Fruit fly (Drosophila melanogaster): Measurements from ENCODE around the gene CG3792.

Gene CG3792

dm6 chr2L:5000919-5001581 lies 23.9 kb downstream of the CG3792 start (continued):
- TF ChIP-seq H15 (GFP tag; IDR thresholded peaks at IDR 0.05) (peak; percentile 48; the same call in 2 of the 3 replicates), pita (GFP tag; optimal IDR thresholded peaks at IDR 0.05) (no peak), jing (GFP tag; optimal IDR thresholded peaks at IDR 0.05) (no peak), tgo (GFP tag; IDR thresholded peaks at IDR 0.05) (no peak; the same call in 2 of the 3 replicates), prd (optimal IDR thresholded peaks at IDR 0.05) (no peak), prd (GFP tag; IDR thresholded peaks at IDR 0.05) (peak; percentile 74), twi (tag; optimal IDR thresholded peaks at IDR 0.05) (no peak), da (GFP tag; optimal IDR thresholded peaks at IDR 0.05) (no peak), fd64A (GFP tag; optimal IDR thresholded peaks at IDR 0.05) (no peak), Scr (GFP tag; IDR thresholded peaks at IDR 0.05; ENCODE audit: partially characterized antibody) (no peak; the same call in 1 of the 2 replicates), repo (GFP tag; optimal IDR thresholded peaks at IDR 0.05) (no peak), CG10979 (tag; optimal IDR thresholded peaks at IDR 0.05) (no peak), stc (GFP tag; IDR thresholded peaks at IDR 0.05) (no peak; the same call in 1 of the 2 replicates), HLHmδ (GFP tag; optimal IDR thresholded peaks at IDR 0.05) (no peak), CG1233 (GFP tag; optimal IDR thresholded peaks at IDR 0.05) (no peak), hth (optimal IDR thresholded peaks at IDR 0.05) (no peak), emc (GFP tag; optimal IDR thresholded peaks at IDR 0.05) (no peak), ham (GFP tag; IDR thresholded peaks at IDR 0.05) (no peak), CG6765 (GFP tag; optimal IDR thresholded peaks at IDR 0.05) (no peak), CG12942 (GFP tag; optimal IDR thresholded peaks at IDR 0.05) (no peak), CG17385 (GFP tag; optimal IDR thresholded peaks at IDR 0.05) (no peak), CG11398 (GFP tag; optimal IDR thresholded peaks at IDR 0.05) (no peak), CG18599 (GFP tag; optimal IDR thresholded peaks at IDR 0.05) (no peak), chinmo (GFP tag; IDR thresholded peaks at IDR 0.05; ENCODE audit: partially characterized antibody) (peak; percentile 96), CG3163 (GFP tag; optimal IDR thresholded peaks at IDR 0.05) (no peak), GATAe (GFP tag; conservative IDR thresholded peaks at IDR 0.05) (no peak; the same call in 1 of the 2 replicates), B-H2 (GFP tag; optimal IDR thresholded peaks at IDR 0.05) (peak; percentile 13), CG17568 (GFP tag; optimal IDR thresholded peaks at IDR 0.05) (no peak), CG32532 (GFP tag; IDR thresholded peaks at IDR 0.05) (peak; percentile 50), br (optimal IDR thresholded peaks at IDR 0.05) (no peak), CG10321 (GFP tag; IDR thresholded peaks at IDR 0.05) (peak; percentile 75), gro (GFP tag; optimal IDR thresholded peaks at IDR 0.05) (no peak), CG15073 (GFP tag; optimal IDR thresholded peaks at IDR 0.05) (no peak), ac (GFP tag; optimal IDR thresholded peaks at IDR 0.05) (no peak), vnd (GFP tag; IDR thresholded peaks at IDR 0.05; ENCODE audit: partially characterized antibody) (peak; percentile 48; the same call in 2 of the 3 replicates), dpn (GFP tag; optimal IDR thresholded peaks at IDR 0.05) (peak in 1 of 2 experiments; percentile 4), CG14441 (GFP tag; IDR thresholded peaks at IDR 0.05) (peak; percentile 65), Oaz (GFP tag; IDR thresholded peaks at IDR 0.05) (0 out of 2 replicates have a peak, but pooled peaks have one; percentile 6), CG7839 (tag; optimal IDR thresholded peaks at IDR 0.05) (no peak), CG6175 (GFP tag; IDR thresholded peaks at IDR 0.05) (no peak; the same call in 2 of the 3 replicates), pfk (GFP tag; optimal IDR thresholded peaks at IDR 0.05) (no peak), pros (GFP tag; optimal IDR thresholded peaks at IDR 0.05) (peak; percentile 65), ci (GFP tag; IDR thresholded peaks at IDR 0.05) (peak; percentile 77), tup (GFP tag; optimal IDR thresholded peaks at IDR 0.05) (no peak), CG11723 (GFP tag; optimal IDR thresholded peaks at IDR 0.05) (no peak), unc-4 (GFP tag; IDR thresholded peaks at IDR 0.05; ENCODE audit: partially characterized antibody) (0 out of 2 replicates have a peak, but pooled peaks have one; percentile 36), CG5953 (GFP tag; IDR thresholded peaks at IDR 0.05) (peak; percentile 52; the same call in 1 of the 2 replicates), cwo (GFP tag; optimal IDR thresholded peaks at IDR 0.05) (no peak), CkIIα-i1 (GFP tag; IDR thresholded peaks at IDR 0.05) (no peak), bsh (GFP tag; optimal IDR thresholded peaks at IDR 0.05) (no peak)
